Fruit fly (Drosophila melanogaster): ENCODE data around the gene CG13073.

The CG13073 gene

DNA sequence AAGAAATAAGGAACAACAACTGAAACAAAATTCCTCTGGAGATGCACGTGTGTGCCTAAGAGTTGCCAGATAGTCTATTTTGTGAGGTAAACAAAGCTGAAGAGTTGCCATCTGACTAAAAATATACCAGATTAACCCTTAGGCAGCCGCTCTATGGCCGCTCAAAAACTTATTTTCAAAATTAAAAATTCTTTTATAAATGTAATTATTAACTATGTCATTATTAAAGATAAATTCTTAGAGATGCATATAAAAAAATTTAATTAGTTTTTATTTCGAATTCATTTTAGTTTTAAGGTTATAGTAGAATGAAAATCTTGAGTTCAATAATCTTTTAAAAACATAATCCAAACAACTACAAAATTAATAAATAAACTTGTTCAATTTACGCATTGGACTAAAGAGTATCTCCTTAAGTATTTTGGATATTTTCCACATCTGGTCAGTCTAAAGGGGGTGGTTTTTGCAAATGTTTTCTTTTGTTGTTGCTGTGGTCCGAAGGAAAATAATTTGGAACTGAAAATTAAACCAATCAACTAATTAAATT lies 11.6 kb upstream of the CG13073 start, which contains the start of gene Tmx3 (continued):
- TF ChIP-seq CG14710 (tag; optimal IDR thresholded peaks at IDR 0.05) (peak; percentile 93), CG12659 (GFP tag; optimal IDR thresholded peaks at IDR 0.05) (peak; percentile 92), zfh1 (GFP tag; IDR thresholded peaks at IDR 0.05) (peak; percentile 88), CG31388 (GFP tag; optimal IDR thresholded peaks at IDR 0.05) (peak; percentile 29), CG17829 (tag; optimal IDR thresholded peaks at IDR 0.05) (peak; percentile 90), gem (tag; optimal IDR thresholded peaks at IDR 0.05) (peak; percentile 96), CG5953 (GFP tag; IDR thresholded peaks at IDR 0.05) (peak; percentile 84), CG2678 (tag; optimal IDR thresholded peaks at IDR 0.05) (peak; percentile 92), NC2α (GFP tag; optimal IDR thresholded peaks at IDR 0.05) (no peak), CG2202 (tag; optimal IDR thresholded peaks at IDR 0.05) (peak; percentile 61), CHES-1-like (GFP tag; optimal IDR thresholded peaks at IDR 0.05) (peak; percentile 55), CG3847 (GFP tag; IDR thresholded peaks at IDR 0.05) (peak; percentile 94), repo (GFP tag; optimal IDR thresholded peaks at IDR 0.05) (no peak), Bgb (GFP tag; IDR thresholded peaks at IDR 0.05; ENCODE audit: partially characterized antibody) (no peak), vfl (GFP tag; optimal IDR thresholded peaks at IDR 0.05) (peak; percentile 49), gsb (GFP tag; IDR thresholded peaks at IDR 0.05) (no peak), Ptx1 (GFP tag; IDR thresholded peaks at IDR 0.05) (peak; percentile 95), zen2 (GFP tag; IDR thresholded peaks at IDR 0.05; ENCODE audit: partially characterized antibody) (no peak), CG1529 (GFP tag; optimal IDR thresholded peaks at IDR 0.05) (peak; percentile 21), CG7745 (tag; optimal IDR thresholded peaks at IDR 0.05) (no peak), CG10959 (GFP tag; IDR thresholded peaks at IDR 0.05) (peak; percentile 99), trem (tag; optimal IDR thresholded peaks at IDR 0.05) (peak; percentile 83), otp (GFP tag; IDR thresholded peaks at IDR 0.05) (peak; percentile 91), sug (tag; optimal IDR thresholded peaks at IDR 0.05) (peak; percentile 31), CG17328 (GFP tag; IDR thresholded peaks at IDR 0.05) (peak; percentile 89), C15 (GFP tag; IDR thresholded peaks at IDR 0.05) (peak; percentile 76; the same call in 2 of the 3 replicates), bcd (GFP tag; optimal IDR thresholded peaks at IDR 0.05) (peak; percentile 86), BtbVII (GFP tag; optimal IDR thresholded peaks at IDR 0.05) (no peak), zfh2 (GFP tag; optimal IDR thresholded peaks at IDR 0.05) (peak; percentile 74), CG9876 (GFP tag; optimal IDR thresholded peaks at IDR 0.05) (no peak), sna (GFP tag; IDR thresholded peaks at IDR 0.05; ENCODE audit: partially characterized antibody) (no peak), Oli (tag; optimal IDR thresholded peaks at IDR 0.05) (peak; percentile 81), gce (GFP tag; IDR thresholded peaks at IDR 0.05) (peak; percentile 76; the same call in 2 of the 3 replicates), GATAe (GFP tag; conservative IDR thresholded peaks at IDR 0.05) (peak; percentile 42), cato (GFP tag; optimal IDR thresholded peaks at IDR 0.05; ENCODE audit: borderline replicate concordance) (peak; percentile 73), CG11456 (GFP tag; IDR thresholded peaks at IDR 0.05) (peak; percentile 95), wek (GFP tag; optimal IDR thresholded peaks at IDR 0.05) (no peak), ro (GFP tag; IDR thresholded peaks at IDR 0.05) (peak; percentile 85), CG13296 (GFP tag; optimal IDR thresholded peaks at IDR 0.05) (peak; percentile 34), slp2 (GFP tag; optimal IDR thresholded peaks at IDR 0.05) (peak; percentile 32), grn (GFP tag; optimal IDR thresholded peaks at IDR 0.05) (no peak), Xrp1 (GFP tag; IDR thresholded peaks at IDR 0.05) (peak; percentile 90), Gug (GFP tag; IDR thresholded peaks at IDR 0.05) (peak; percentile 93), fru (optimal IDR thresholded peaks at IDR 0.05) (no peak), tap (tag; optimal IDR thresholded peaks at IDR 0.05) (peak; percentile 77), sima (GFP tag; optimal IDR thresholded peaks at IDR 0.05) (no peak), CG14014 (GFP tag; IDR thresholded peaks at IDR 0.05) (peak; percentile 92), CG4328 (GFP tag; optimal IDR thresholded peaks at IDR 0.05) (peak; percentile 23), Hr39 (optimal IDR thresholded peaks at IDR 0.05) (no peak), CG11093 (GFP tag; IDR thresholded peaks at IDR 0.05) (peak; percentile 85), scrt (GFP tag; optimal IDR thresholded peaks at IDR 0.05) (peak; percentile 67), Jarid2 (GFP tag; optimal IDR thresholded peaks at IDR 0.05) (no peak)

Data from whole organism, embryonic.